Fruit fly (Drosophila melanogaster) whole organism, pupa: ENCODE data around the gene bcn92.
A peak's percentile ranks its signal among the peaks of the same experiment; 100 is the strongest.

ENCODE experiments used
- CG10348 ChIP-seq: fragments of 200-800 bp; sonication (Bioruptor generic); IDR thresholded peaks from 2 replicates; pipeline ENCODE4 v1.3.6; 2022; ENCODE audit warnings: missing biosample characterization, missing genetic modification characterization
- CG12605 ChIP-seq: fragments of 200-800 bp; sonication (Bioruptor generic); IDR thresholded peaks from 2 replicates; pipeline ENCODE4 v1.3.6; 2022; ENCODE audit warnings: missing biosample characterization, missing genetic modification characterization
- CG13204 ChIP-seq: fragments of 200-800 bp; sonication (Bioruptor generic); optimal IDR thresholded peaks from 2 replicates; lab custom pipeline; 2018; ENCODE audit warnings: missing biosample characterization, mild to moderate bottlenecking, missing genetic modification characterization, moderate library complexity
- CG14655 ChIP-seq: fragments of 200-800 bp; sonication (Bioruptor generic); optimal IDR thresholded peaks from 3 replicates; lab custom pipeline; 2017; ENCODE audit warnings: mild to moderate bottlenecking, missing biosample characterization, missing genetic modification reagents, missing genetic modification characterization
- CG15710 ChIP-seq: fragments of 200-800 bp; sonication (Bioruptor generic); optimal IDR thresholded peaks from 2 replicates; lab custom pipeline; 2018; ENCODE audit warnings: missing biosample characterization, mild to moderate bottlenecking, missing genetic modification characterization, moderate library complexity
- CG17806 ChIP-seq: fragments of 200-800 bp; sonication (Bioruptor generic); optimal IDR thresholded peaks from 2 replicates; lab custom pipeline; 2018; ENCODE audit warnings: missing biosample characterization, mild to moderate bottlenecking, missing genetic modification characterization, moderate library complexity
- CG32121 ChIP-seq: fragments of 200-800 bp; sonication (Bioruptor generic); IDR thresholded peaks from 2 replicates; pipeline ENCODE4 v1.3.6; 2022; ENCODE audit warnings: missing biosample characterization, missing genetic modification characterization
- CG34367 ChIP-seq: fragments of 200-800 bp; sonication (Bioruptor generic); optimal IDR thresholded peaks from 2 replicates; lab custom pipeline; 2018; ENCODE audit warnings: missing biosample characterization, mild to moderate bottlenecking, missing genetic modification characterization
- CG4496 ChIP-seq: fragments of 200-800 bp; sonication (Bioruptor generic); IDR thresholded peaks from 3 replicates; pipeline ENCODE4 v1.3.6; 2022; ENCODE audit warnings: missing biosample characterization, missing genetic modification characterization
- CG8159 ChIP-seq: fragments of 200-800 bp; sonication (Bioruptor generic); optimal IDR thresholded peaks from 3 replicates; lab custom pipeline; 2018; ENCODE audit warnings: missing biosample characterization, mild to moderate bottlenecking, missing genetic modification characterization, moderate library complexity
- CG8301 ChIP-seq: fragments of 200-800 bp; sonication (Bioruptor generic); optimal IDR thresholded peaks from 2 replicates; lab custom pipeline; 2018; ENCODE audit warnings: missing biosample characterization, mild to moderate bottlenecking, missing genetic modification characterization
- CG9948 ChIP-seq: fragments of 200-800 bp; sonication (Bioruptor generic); optimal IDR thresholded peaks from 2 replicates; lab custom pipeline; 2018; ENCODE audit warnings: missing biosample characterization, mild to moderate bottlenecking, missing genetic modification characterization, moderate library complexity
- D1 ChIP-seq: fragments of 200-800 bp; sonication (Bioruptor generic); optimal IDR thresholded peaks from 2 replicates; lab custom pipeline; 2018; ENCODE audit warnings: missing biosample characterization, mild to moderate bottlenecking, missing genetic modification characterization, moderate library complexity
- EcR ChIP-seq: fragments of 200-800 bp; sonication (Bioruptor generic); optimal IDR thresholded peaks from 3 replicates; lab custom pipeline; 2019; ENCODE audit warnings: missing biosample characterization, missing genetic modification characterization, mild to moderate bottlenecking, moderate library complexity, missing genetic modification reagents
- Ets98B ChIP-seq: fragments of 200-800 bp; sonication (Bioruptor generic); IDR thresholded peaks from 2 replicates; pipeline ENCODE4 v1.3.6; 2022; ENCODE audit warnings: missing biosample characterization, missing genetic modification characterization
- Pif1A ChIP-seq: fragments of 200-800 bp; sonication (Bioruptor generic); optimal IDR thresholded peaks from 3 replicates; lab custom pipeline; 2016; ENCODE audit warnings: missing biosample characterization, missing genetic modification characterization
- Pif1B ChIP-seq: fragments of 200-800 bp; sonication (Bioruptor generic); optimal IDR thresholded peaks from 3 replicates; lab custom pipeline; 2016; ENCODE audit warnings: missing biosample characterization, missing genetic modification characterization
- Snoo ChIP-seq: fragments of 200-800 bp; sonication (Bioruptor generic); optimal IDR thresholded peaks from 3 replicates; lab custom pipeline; 2017; ENCODE audit warnings: missing biosample characterization, mild to moderate bottlenecking, missing genetic modification characterization, inconsistent platforms
- fd96Ca ChIP-seq: fragments of 200-800 bp; sonication (Bioruptor generic); IDR thresholded peaks from 3 replicates; pipeline ENCODE4 v1.3.6; 2022; ENCODE audit warnings: missing biosample characterization, missing genetic modification characterization
- gl ChIP-seq: fragments of 200-800 bp; sonication (Bioruptor generic); optimal IDR thresholded peaks from 2 replicates; lab custom pipeline; 2018; ENCODE audit warnings: missing biosample characterization, mild to moderate bottlenecking, missing genetic modification characterization
- rn ChIP-seq: fragments of 200-800 bp; sonication (Bioruptor generic); IDR thresholded peaks from 2 replicates; pipeline ENCODE4 v1.3.6; 2022; ENCODE audit warnings: missing biosample characterization, missing genetic modification characterization

bcn92 gene

dm6 chrX:2180750-2181261 lies 31.4 kb upstream of the bcn92 start, which contains the start of gene pn:
Gene pn, plus strand, starts transcription at chrX:2181211.
- no peak for TF ChIP-seq CG34367 (tag; lab: Kevin White, UChicago)
- no peak for TF ChIP-seq EcR (GFP tag; lab: Kevin White, UChicago)
- TF ChIP-seq Pif1B (GFP tag; lab: Kevin White, UChicago), result no peak
- TF ChIP-seq CG9948 (tag; lab: Kevin White, UChicago), result no peak
- TF ChIP-seq, all 21 proteins: peak for 0

dm6 chrX:2178802-2179201 lies 29.4 kb upstream of the bcn92 start, which contains the start of gene Cyp4ae1:
Gene Cyp4ae1, plus strand, starts transcription at chrX:2179007.
- no peak for TF ChIP-seq CG8301
- TF ChIP-seq CG15710 (tag; lab: Kevin White, UChicago), result no peak
- TF ChIP-seq fd96Ca, result no peak
- TF ChIP-seq CG17806, result no peak
- TF ChIP-seq Snoo (tag; lab: Kevin White, UChicago), result no peak
- no peak for TF ChIP-seq gl (tag; lab: Kevin White, UChicago)
- TF ChIP-seq D1 (tag; lab: Kevin White, UChicago), result no peak
- no peak for TF ChIP-seq CG14655 (GFP tag; lab: Kevin White, UChicago)
- TF ChIP-seq Pif1B (GFP tag; lab: Kevin White, UChicago), result no peak
- no peak for TF ChIP-seq Pif1A (GFP tag; lab: Kevin White, UChicago)
- no peak for TF ChIP-seq CG32121
- TF ChIP-seq Ets98B (GFP tag; lab: Robert Waterston, UW), result no peak
- TF ChIP-seq CG10348, result no peak

DNA sequence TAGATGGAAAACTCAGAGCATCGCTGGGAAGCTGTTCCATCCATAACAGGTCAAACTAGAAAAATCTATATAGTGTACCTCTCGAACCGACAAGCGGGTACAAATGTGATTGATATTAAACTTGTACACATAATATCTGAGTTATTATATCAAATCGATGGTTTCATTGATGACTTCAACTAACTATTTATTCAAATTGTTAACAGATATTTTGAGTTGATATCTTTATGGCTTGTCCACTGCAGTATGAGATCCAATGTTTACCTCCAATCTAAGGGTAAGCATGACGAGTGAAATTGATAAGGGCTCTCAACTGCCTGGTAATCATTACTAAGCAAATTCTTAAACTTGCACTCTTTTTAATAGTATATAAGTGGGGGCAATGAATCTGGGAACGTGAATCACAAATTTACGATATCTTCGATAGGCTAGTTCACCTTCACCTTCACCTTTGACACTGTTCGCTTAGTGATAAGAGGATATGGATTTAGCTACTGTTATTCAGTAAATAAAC lies 26.6 kb upstream of the bcn92 start, which contains the start of gene Cyp4d2:
Gene Cyp4d2 (plus strand): TSS at position 51 of the 514 bp plus-strand sequence.
- no peak for TF ChIP-seq gl (tag; lab: Kevin White, UChicago)
- no peak for TF ChIP-seq EcR (GFP tag; lab: Kevin White, UChicago)
- TF ChIP-seq CG14655 (GFP tag; lab: Kevin White, UChicago), result no peak
- no peak for TF ChIP-seq fd96Ca
- no peak for TF ChIP-seq CG34367 (tag; lab: Kevin White, UChicago)
- no peak for TF ChIP-seq Ets98B (GFP tag; lab: Robert Waterston, UW)
- TF ChIP-seq CG32121, result no peak
- no peak for TF ChIP-seq CG17806
- TF ChIP-seq CG8301, result no peak
- TF ChIP-seq Pif1A (GFP tag; lab: Kevin White, UChicago), result no peak
- no peak for TF ChIP-seq CG12605
- TF ChIP-seq CG15710 (tag; lab: Kevin White, UChicago), result no peak
- TF ChIP-seq rn (GFP tag; lab: Robert Waterston, UW), result no peak
- no peak for TF ChIP-seq Pif1B (GFP tag; lab: Kevin White, UChicago)
- no peak for TF ChIP-seq CG9948 (tag; lab: Kevin White, UChicago)
- TF ChIP-seq CG4496 (GFP tag; lab: Robert Waterston, UW), result no peak
- no peak for TF ChIP-seq CG8159 (tag; lab: Kevin White, UChicago)
- TF ChIP-seq D1 (tag; lab: Kevin White, UChicago), result no peak
- TF ChIP-seq CG13204 (GFP tag; lab: Kevin White, UChicago), result no peak

dm6 chrX:2175265-2175795 lies 25.9 kb upstream of the bcn92 start, which contains the start of gene Cyp4d14:
Gene Cyp4d14, minus strand, starts transcription at chrX:2175315.
- TF ChIP-seq CG13204 (GFP tag; lab: Kevin White, UChicago), result no peak
- no peak for TF ChIP-seq CG12605
- TF ChIP-seq CG14655 (GFP tag; lab: Kevin White, UChicago), result no peak
- TF ChIP-seq CG8159 (tag; lab: Kevin White, UChicago), result no peak
- TF ChIP-seq gl (tag; lab: Kevin White, UChicago), result no peak
- TF ChIP-seq CG15710 (tag; lab: Kevin White, UChicago), result no peak
- no peak for TF ChIP-seq EcR (GFP tag; lab: Kevin White, UChicago)
- TF ChIP-seq CG34367 (tag; lab: Kevin White, UChicago), result no peak
- TF ChIP-seq CG4496 (GFP tag; lab: Robert Waterston, UW), result no peak
- TF ChIP-seq CG10348, result no peak
- no peak for TF ChIP-seq Snoo (tag; lab: Kevin White, UChicago)
- no peak for TF ChIP-seq D1 (tag; lab: Kevin White, UChicago)
- no peak for TF ChIP-seq fd96Ca
- no peak for TF ChIP-seq CG17806
- TF ChIP-seq CG9948 (tag; lab: Kevin White, UChicago), result no peak
- TF ChIP-seq CG32121, result no peak
- no peak for TF ChIP-seq CG8301
- TF ChIP-seq Ets98B (GFP tag; lab: Robert Waterston, UW), result no peak

DNA sequence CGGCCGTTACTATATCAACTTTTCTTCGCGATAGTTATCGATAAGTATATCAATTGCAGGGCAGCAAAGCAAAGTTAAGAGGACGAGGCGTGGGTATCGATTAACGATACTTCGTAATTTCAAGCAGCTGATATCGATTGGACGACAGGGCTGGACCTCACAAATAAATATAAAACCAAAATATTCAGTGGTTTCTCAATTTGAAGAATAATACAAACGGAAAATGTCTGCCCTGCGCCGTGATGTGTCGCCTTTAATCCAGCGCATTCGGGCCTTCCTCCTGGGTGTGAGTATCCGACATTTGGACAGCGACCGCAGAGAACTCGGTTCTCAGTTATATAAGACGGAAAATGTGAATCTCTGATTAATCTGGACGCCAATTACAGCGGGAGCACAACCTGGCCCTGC lies 23.0 kb upstream of the bcn92 start, which contains the start of gene ND-B14.5A:
Gene ND-B14.5A (plus strand): TSS at position 107 of the 408 bp plus-strand sequence.
- TF ChIP-seq rn (GFP tag; lab: Robert Waterston, UW) (no peak), CG4496 (GFP tag; lab: Robert Waterston, UW) (0 out of 3 replicates have a peak, but pooled peaks have one; percentile 18)

- no peak for TF ChIP-seq CG12605
- TF ChIP-seq rn (GFP tag; lab: Robert Waterston, UW), result no peak
- TF ChIP-seq EcR (GFP tag; lab: Kevin White, UChicago), result no peak
- no peak for TF ChIP-seq CG8301
- no peak for TF ChIP-seq fd96Ca
- no peak for TF ChIP-seq CG32121
- no peak for TF ChIP-seq Snoo (tag; lab: Kevin White, UChicago)
- TF ChIP-seq CG4496 (GFP tag; lab: Robert Waterston, UW), result no peak
Observed at dm6 chrX:2170424-2170823, 21.0 kb upstream of the bcn92 start.
